Fruit fly (Drosophila melanogaster) whole organism, wandering third instar larva: ENCODE results near the gene Gfat2.

Experiments
- Abd-B ChIP-seq: fragments of >200 bp; optimal IDR thresholded peaks from 2 replicates; lab custom pipeline; 2017; ENCODE audit warnings: missing biosample characterization, missing genetic modification characterization
- CG32264 ChIP-seq: fragments of 200-800 bp; sonication (Bioruptor generic); optimal IDR thresholded peaks from 2 replicates; lab custom pipeline; 2016; ENCODE audit warnings: missing biosample characterization, missing genetic modification characterization
- CrebA ChIP-seq: fragments of 200-800 bp; sonication (Bioruptor generic); optimal IDR thresholded peaks from 2 replicates; lab custom pipeline; 2016; ENCODE audit warnings: missing biosample characterization, mild to moderate bottlenecking, missing genetic modification characterization, borderline replicate concordance
- Dfd ChIP-seq: fragments of >200 bp; optimal IDR thresholded peaks from 2 replicates; lab custom pipeline; 2017; ENCODE audit warnings: missing biosample characterization, missing genetic modification characterization
- Dif ChIP-seq: fragments of 200-275, 200-300 bp; sonication (Bioruptor generic); optimal IDR thresholded peaks from 2 replicates; lab custom pipeline; 2018; ENCODE audit warnings: missing biosample characterization, missing genetic modification characterization; ENCODE audit not compliant: partially characterized antibody
- GATAd ChIP-seq: sonication (Bioruptor generic); optimal IDR thresholded peaks from 2 replicates; lab custom pipeline; 2016; ENCODE audit warnings: missing biosample characterization, missing genetic modification characterization
- Hnf4 ChIP-seq: fragments of 200-800 bp; sonication (Bioruptor generic); optimal IDR thresholded peaks from 2 replicates; lab custom pipeline; 2016; ENCODE audit warnings: missing biosample characterization, mild to moderate bottlenecking, missing genetic modification characterization
- Hr83 ChIP-seq: fragments of 200-300 bp; sonication (Bioruptor generic); optimal IDR thresholded peaks from 2 replicates; lab custom pipeline; 2016; ENCODE audit warnings: missing biosample characterization, mild to moderate bottlenecking, missing genetic modification characterization, moderate library complexity; ENCODE audit not compliant: poor library complexity, severe bottlenecking
- Mio ChIP-seq: sonication (Bioruptor generic); optimal IDR thresholded peaks from 2 replicates; lab custom pipeline; 2016; ENCODE audit warnings: missing biosample characterization, missing genetic modification characterization
- N ChIP-seq: fragments of >200 bp; optimal IDR thresholded peaks from 2 replicates; lab custom pipeline; 2018; ENCODE audit warnings: missing biosample characterization, missing external identifiers, missing genetic modification characterization
- OdsH ChIP-seq: fragments of 200-800 bp; sonication (Bioruptor generic); optimal IDR thresholded peaks from 2 replicates; lab custom pipeline; 2016; ENCODE audit warnings: missing biosample characterization, mild to moderate bottlenecking, missing genetic modification characterization
- Rel ChIP-seq, 2 experiments: fragments of 200-800 bp; sonication (Bioruptor generic) in 1 of 2; optimal IDR thresholded peaks; 2 replicates in 1 of 2; 3 replicates in 1 of 2; lab custom pipeline; 2016 to 2019; ENCODE audit warnings: mild to moderate bottlenecking in 2 of 2, missing biosample characterization in 2 of 2, missing genetic modification characterization in 2 of 2, moderate library complexity in 1 of 2
- Sp1 ChIP-seq: fragments of 200-800 bp; sonication (Bioruptor generic); optimal IDR thresholded peaks from 3 replicates; lab custom pipeline; 2019; ENCODE audit warnings: missing biosample characterization, mild to moderate bottlenecking, missing genetic modification characterization, moderate library complexity
- Vsx2 ChIP-seq: fragments of 200-300, 225-300 bp; sonication (Bioruptor generic); optimal IDR thresholded peaks from 2 replicates; lab custom pipeline; 2018; ENCODE audit warnings: missing biosample characterization, missing genetic modification characterization; ENCODE audit not compliant: partially characterized antibody
- br ChIP-seq: fragments of 200-800 bp; sonication (Bioruptor generic); optimal IDR thresholded peaks from 2 replicates; lab custom pipeline; 2016; ENCODE audit warnings: missing biosample characterization, missing genetic modification characterization
- brk ChIP-seq: fragments of 200-800 bp; sonication (Bioruptor generic); optimal IDR thresholded peaks from 2 replicates; lab custom pipeline; 2016; ENCODE audit warnings: missing biosample characterization, mild to moderate bottlenecking, missing genetic modification characterization
- dmrt93B ChIP-seq: fragments of 200-800 bp; sonication (Bioruptor generic); optimal IDR thresholded peaks from 2 replicates; lab custom pipeline; 2018; ENCODE audit warnings: missing biosample characterization, mild to moderate bottlenecking, missing genetic modification characterization
- ey ChIP-seq: fragments of 200-800 bp; sonication (Bioruptor generic); optimal IDR thresholded peaks from 2 replicates; lab custom pipeline; 2016; ENCODE audit warnings: missing biosample characterization, missing genetic modification characterization
- foxo ChIP-seq, 2 experiments: fragments of 200-800 bp; sonication (Bioruptor generic); optimal IDR thresholded peaks; 2 replicates in 1 of 2; 3 replicates in 1 of 2; lab custom pipeline; 2016 to 2017; ENCODE audit warnings: missing biosample characterization in 2 of 2, missing genetic modification characterization in 2 of 2
- h ChIP-seq: fragments of 200-800 bp; sonication (Bioruptor generic); optimal IDR thresholded peaks from 3 replicates; lab custom pipeline; 2016; ENCODE audit warnings: missing biosample characterization, mild to moderate bottlenecking, missing genetic modification characterization
- jim ChIP-seq: fragments of 175-275, 200-325 bp; sonication (Bioruptor generic); optimal IDR thresholded peaks from 2 replicates; lab custom pipeline; 2016; ENCODE audit warnings: missing biosample characterization, mild to moderate bottlenecking, missing genetic modification characterization
- lola ChIP-seq: fragments of >200 bp; optimal IDR thresholded peaks from 2 replicates; lab custom pipeline; 2017; ENCODE audit warnings: missing biosample characterization, missing genetic modification characterization
- psq ChIP-seq: fragments of 200-800 bp; sonication (Bioruptor generic); optimal IDR thresholded peaks from 3 replicates; lab custom pipeline; 2017; ENCODE audit warnings: missing biosample characterization, mild to moderate bottlenecking, missing genetic modification characterization, moderate library complexity
- rgr ChIP-seq: fragments of 200-800 bp; sonication (Bioruptor generic); optimal IDR thresholded peaks from 3 replicates; lab custom pipeline; 2016; ENCODE audit warnings: missing biosample characterization, mild to moderate bottlenecking, missing genetic modification characterization
- sage ChIP-seq: fragments of 200-800 bp; sonication (Bioruptor generic); optimal IDR thresholded peaks from 2 replicates; lab custom pipeline; 2016; ENCODE audit warnings: missing biosample characterization, mild to moderate bottlenecking, missing genetic modification characterization
- sv ChIP-seq: fragments of 200-800 bp; sonication (Bioruptor generic); optimal IDR thresholded peaks from 3 replicates; lab custom pipeline; 2016; ENCODE audit warnings: missing biosample characterization, missing genetic modification characterization
- tai ChIP-seq: sonication (Bioruptor generic); optimal IDR thresholded peaks from 2 replicates; lab custom pipeline; 2016; ENCODE audit warnings: missing biosample characterization, missing genetic modification characterization
- usp ChIP-seq: fragments of >200 bp; optimal IDR thresholded peaks from 2 replicates; lab custom pipeline; 2017; ENCODE audit warnings: missing biosample characterization, missing genetic modification characterization
- woc ChIP-seq: sonication (Bioruptor generic); optimal IDR thresholded peaks from 2 replicates; lab custom pipeline; 2016; ENCODE audit warnings: missing biosample characterization, mild to moderate bottlenecking, missing genetic modification characterization

Gene Gfat2

DNA sequence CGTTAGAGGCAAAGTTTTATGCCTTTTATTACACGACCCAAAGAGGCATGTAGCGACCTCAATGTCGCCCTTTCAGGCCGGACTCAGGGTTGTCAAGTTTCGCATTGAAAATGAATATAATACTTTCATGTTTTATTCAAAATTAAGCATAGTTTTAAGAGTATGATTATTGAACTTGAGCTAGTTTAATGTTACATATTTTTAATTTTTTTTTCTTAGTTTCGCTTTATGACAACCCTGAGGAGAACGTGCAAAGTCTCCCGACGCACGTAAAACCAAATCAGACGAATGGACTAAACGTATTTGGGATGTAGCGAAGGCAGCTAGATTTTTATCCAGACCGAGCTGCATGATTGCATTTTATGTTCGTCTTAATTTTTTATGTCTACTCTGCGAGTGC is 33.6 kb downstream of the Gfat2 start:
- TF ChIP-seq Dif = no peak

DNA sequence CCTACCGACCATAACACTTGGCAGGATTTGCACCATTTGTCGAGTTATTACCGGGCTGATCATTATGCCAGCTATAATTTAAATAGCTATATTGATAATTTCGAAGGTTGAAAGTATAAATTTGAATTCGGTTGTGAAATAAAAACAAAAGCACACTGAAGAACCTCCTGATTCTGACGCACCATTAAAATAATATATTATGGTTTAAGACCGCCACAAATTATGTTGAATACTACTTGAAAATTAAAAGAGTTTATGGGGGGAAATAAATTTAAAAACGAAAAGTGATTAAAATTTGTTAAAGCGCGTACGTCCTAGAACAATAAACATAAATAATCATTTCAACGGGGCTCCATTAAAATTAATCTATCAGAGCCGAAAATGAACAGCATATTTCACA is 35.1 kb downstream of the Gfat2 start, which contains the start of gene CG12516:
TSS of gene CG12516 (minus strand) at position 101 of the 400 bp plus-strand sequence.
- no peak for TF ChIP-seq Hr83 (GFP tag; lab: Kevin White, UChicago)
- no peak for TF ChIP-seq GATAd
- no peak for TF ChIP-seq psq (GFP tag; lab: Kevin White, UChicago)
- no peak for TF ChIP-seq tai (GFP tag; lab: Kevin White, UChicago)
- no peak for TF ChIP-seq ey (GFP tag; lab: Kevin White, UChicago)
- no peak for TF ChIP-seq Dfd (GFP tag; lab: Kevin White, UChicago)

DNA sequence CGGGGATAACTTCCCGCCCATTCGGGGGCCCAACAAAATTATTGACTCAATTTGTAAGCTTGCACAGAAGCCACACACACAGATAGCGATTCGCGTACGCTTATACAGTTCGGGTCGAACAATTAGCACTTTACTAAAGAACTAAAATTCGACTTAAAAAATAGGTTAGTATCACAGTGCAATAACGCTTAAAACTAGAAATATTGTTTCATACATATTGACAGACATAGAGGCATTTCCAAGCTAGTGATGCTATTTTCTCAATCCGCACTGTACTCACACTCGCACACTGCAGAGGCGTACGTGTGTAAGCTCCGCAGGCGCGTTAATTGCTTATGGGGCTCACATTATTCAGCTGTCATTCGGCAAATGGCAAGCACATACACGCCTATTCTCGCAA is 42.1 kb downstream of the Gfat2 start:
- no peak for TF ChIP-seq Hnf4
- TF ChIP-seq sage (GFP tag; lab: Kevin White, UChicago) = no peak
- TF ChIP-seq Abd-B (GFP tag; lab: Kevin White, UChicago) = no peak
- no peak for TF ChIP-seq dmrt93B (GFP tag; lab: Kevin White, UChicago)
- no peak for TF ChIP-seq br (GFP tag; lab: Kevin White, UChicago)
- no peak for TF ChIP-seq woc (GFP tag; lab: Kevin White, UChicago)
- no peak for TF ChIP-seq CG32264 (GFP tag; lab: Kevin White, UChicago)
- TF ChIP-seq h (GFP tag; lab: Kevin White, UChicago) = no peak
- TF ChIP-seq Dif = no peak
- TF ChIP-seq sv (GFP tag; lab: Kevin White, UChicago) = no peak
- no peak for TF ChIP-seq ey (GFP tag; lab: Kevin White, UChicago)
- TF ChIP-seq usp (GFP tag; lab: Kevin White, UChicago) = no peak
- TF ChIP-seq psq (GFP tag; lab: Kevin White, UChicago) = no peak
- TF ChIP-seq brk (GFP tag; lab: Kevin White, UChicago) = no peak
- no peak for TF ChIP-seq Sp1 (GFP tag; lab: Kevin White, UChicago)
- TF ChIP-seq N = no peak
- TF ChIP-seq foxo (GFP tag; optimal IDR thresholded peaks at IDR 0.05; lab: Kevin White, UChicago) = no peak
- TF ChIP-seq lola (GFP tag; lab: Kevin White, UChicago) = no peak
- TF ChIP-seq rgr (GFP tag; lab: Kevin White, UChicago) = no peak
- TF ChIP-seq Mio = no peak

DNA sequence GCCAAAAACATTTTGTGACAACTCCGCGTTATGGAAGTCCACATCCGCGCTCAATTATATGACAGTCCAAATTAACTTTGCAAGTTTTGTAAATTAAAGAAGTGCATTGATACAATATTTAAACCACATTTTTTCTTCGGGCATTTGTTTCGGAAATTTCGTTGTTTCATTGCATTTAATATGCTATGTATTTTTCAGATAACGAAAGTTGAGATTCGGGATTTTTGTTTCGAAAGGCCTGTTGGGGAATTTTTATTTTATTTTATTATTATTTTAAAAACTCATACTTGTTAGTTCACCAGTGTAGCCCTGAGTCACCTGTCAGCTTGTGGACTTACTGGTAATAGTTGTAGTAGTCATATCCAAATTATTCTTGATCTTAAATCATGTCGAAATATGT is 45.8 kb downstream of the Gfat2 start, which contains the start of gene UQCR-14L:
TSS of gene UQCR-14L (plus strand) at position 301 of the 400 bp plus-strand sequence.
- TF ChIP-seq Dfd (GFP tag; lab: Kevin White, UChicago) = no peak
- no peak for TF ChIP-seq Dif
- TF ChIP-seq Rel (GFP tag; optimal IDR thresholded peaks at IDR 0.05; lab: Kevin White, UChicago) = no peak
- no peak for TF ChIP-seq Rel (tag; optimal IDR thresholded peaks at IDR 0.05; lab: Kevin White, UChicago)
- TF ChIP-seq, all 38 proteins: peak for 0

DNA sequence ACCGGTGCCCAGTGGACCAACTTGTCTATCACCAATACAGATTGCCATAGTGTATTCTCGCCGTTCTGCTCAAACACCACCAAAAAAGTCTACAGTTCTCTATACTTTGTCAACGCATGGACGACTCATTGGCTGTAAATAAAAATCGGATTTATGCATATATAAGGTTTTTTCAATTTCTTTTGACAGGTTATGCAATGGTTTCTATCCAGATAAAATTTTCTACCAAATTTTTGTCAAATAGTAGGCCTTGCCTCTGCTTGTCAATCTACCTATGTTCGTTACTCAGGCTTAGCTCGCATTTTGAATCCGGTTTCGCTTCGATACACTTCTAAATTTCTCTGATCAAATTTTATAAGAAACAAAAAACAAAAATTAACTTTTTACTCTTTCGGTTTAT is 47.1 kb downstream of the Gfat2 start, which contains the start of gene Mst98Cb:
TSS of gene Mst98Cb (plus strand) at position 301 of the 400 bp plus-strand sequence.
- TF ChIP-seq Hr83 (GFP tag; lab: Kevin White, UChicago) (no peak), CrebA (GFP tag; lab: Kevin White, UChicago) (no peak), Dfd (GFP tag; lab: Kevin White, UChicago) (no peak), Rel (GFP tag; optimal IDR thresholded peaks at IDR 0.05; lab: Kevin White, UChicago) (no peak), Rel (tag; optimal IDR thresholded peaks at IDR 0.05; lab: Kevin White, UChicago) (no peak), jim (GFP tag; lab: Kevin White, UChicago) (no peak), OdsH (GFP tag; lab: Kevin White, UChicago) (no peak), Dif (no peak), N (no peak), foxo (GFP tag; optimal IDR thresholded peaks at IDR 0.05; lab: Kevin White, UChicago) (no peak), tai (GFP tag; lab: Kevin White, UChicago) (no peak)

DNA sequence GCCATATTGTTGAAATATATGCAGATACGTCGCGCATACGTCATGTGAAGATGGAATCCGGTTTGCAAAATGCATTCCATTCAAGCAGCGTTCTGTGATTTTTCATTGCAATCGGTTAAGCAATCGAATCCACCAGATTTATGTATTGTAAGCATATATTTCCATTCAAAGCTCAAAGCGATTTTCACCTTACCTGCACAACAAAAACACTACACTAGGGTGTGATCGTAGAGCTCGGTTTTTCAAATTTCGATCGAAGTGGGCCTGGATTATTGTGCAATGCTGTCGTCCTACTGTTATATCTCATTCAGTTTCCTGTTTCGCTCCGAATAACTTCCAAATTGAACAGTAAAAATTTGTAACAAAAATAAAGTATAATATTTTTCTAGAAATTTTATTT is 48.5 kb downstream of the Gfat2 start, which contains the start of gene Mst98Ca:
TSS of gene Mst98Ca (plus strand) at position 301 of the 400 bp plus-strand sequence.
- TF ChIP-seq Dif (no peak), dmrt93B (GFP tag; lab: Kevin White, UChicago) (no peak), tai (GFP tag; lab: Kevin White, UChicago) (no peak), jim (GFP tag; lab: Kevin White, UChicago) (no peak), ey (GFP tag; lab: Kevin White, UChicago) (no peak), Mio (no peak), sage (GFP tag; lab: Kevin White, UChicago) (no peak), N (no peak), rgr (GFP tag; lab: Kevin White, UChicago) (no peak), Vsx2 (no peak), foxo (GFP tag; optimal IDR thresholded peaks at IDR 0.05; lab: Kevin White, UChicago) (no peak), Hr83 (GFP tag; lab: Kevin White, UChicago) (no peak), usp (GFP tag; lab: Kevin White, UChicago) (no peak), GATAd (no peak), br (GFP tag; lab: Kevin White, UChicago) (no peak)
